Fruit fly (Drosophila melanogaster) whole organism, embryonic: ENCODE measurements around the gene CG33934.
A peak's percentile ranks its signal among the peaks of the same experiment; 100 is the strongest.

Source experiments
- Aef1 ChIP-seq: fragments of 200-800 bp; sonication (Bioruptor generic); IDR thresholded peaks from 3 replicates; pipeline ENCODE4 v1.3.6; 2022; ENCODE audit warnings: missing biosample characterization, missing genetic modification characterization
- C15 ChIP-seq: fragments of 200-800 bp; sonication (Bioruptor generic); IDR thresholded peaks from 3 replicates; pipeline ENCODE4 v1.3.6; 2022; ENCODE audit warnings: missing biosample characterization, missing genetic modification characterization
- CG10462 ChIP-seq: fragments of 200-800 bp; sonication (Bioruptor generic); optimal IDR thresholded peaks from 2 replicates; lab custom pipeline; 2016; ENCODE audit warnings: missing biosample characterization, missing genetic modification characterization
- CG11398 ChIP-seq: fragments of 200-800 bp; sonication (Bioruptor generic); optimal IDR thresholded peaks from 2 replicates; lab custom pipeline; 2016; ENCODE audit warnings: missing biosample characterization, missing genetic modification characterization
- CG11456 ChIP-seq: fragments of 200-800 bp; sonication (Bioruptor generic); IDR thresholded peaks from 3 replicates; pipeline ENCODE4 v1.3.6; 2022; ENCODE audit warnings: missing biosample characterization, missing genetic modification characterization
- CG12104 ChIP-seq: fragments of 200-800 bp; sonication (Bioruptor generic); optimal IDR thresholded peaks from 3 replicates; lab custom pipeline; 2016; ENCODE audit warnings: missing biosample characterization, missing genetic modification characterization
- CG14050 ChIP-seq: fragments of 200-800 bp; sonication (Bioruptor generic); IDR thresholded peaks from 3 replicates; pipeline ENCODE4 v1.3.6; 2022; ENCODE audit warnings: missing biosample characterization, missing genetic modification characterization
- CG14860 ChIP-seq: fragments of 200-800 bp; sonication (Bioruptor generic); IDR thresholded peaks from 3 replicates; pipeline ENCODE4 v1.3.6; 2022; ENCODE audit warnings: missing biosample characterization, missing genetic modification characterization; ENCODE audit not compliant: partially characterized antibody
- CG15011 ChIP-seq: fragments of 200-800 bp; sonication (Bioruptor generic); optimal IDR thresholded peaks from 3 replicates; lab custom pipeline; 2018; ENCODE audit warnings: missing biosample characterization, mild to moderate bottlenecking, missing genetic modification characterization
- CG15696 ChIP-seq: fragments of 200-800 bp; sonication (Bioruptor generic); optimal IDR thresholded peaks from 2 replicates; lab custom pipeline; 2019; ENCODE audit warnings: missing biosample characterization, mild to moderate bottlenecking, missing genetic modification characterization, moderate library complexity
- CG1792 ChIP-seq: fragments of 200-800 bp; sonication (Bioruptor generic); optimal IDR thresholded peaks from 2 replicates; lab custom pipeline; 2016; ENCODE audit warnings: missing biosample characterization, missing genetic modification characterization
- CG34224 ChIP-seq: fragments of 200-800 bp; sonication (Bioruptor generic); IDR thresholded peaks from 3 replicates; pipeline ENCODE4 v1.3.6; 2022; ENCODE audit warnings: missing biosample characterization, missing genetic modification characterization; ENCODE audit not compliant: partially characterized antibody
- CG6654 ChIP-seq: fragments of 200-800 bp; sonication (Bioruptor generic); optimal IDR thresholded peaks from 2 replicates; lab custom pipeline; 2017; ENCODE audit warnings: missing biosample characterization, mild to moderate bottlenecking, missing genetic modification characterization
- CG9932 ChIP-seq: fragments of 200-800 bp; sonication (Bioruptor generic); IDR thresholded peaks from 2 replicates; pipeline ENCODE4 v1.3.6; 2022; ENCODE audit warnings: missing biosample characterization, missing genetic modification characterization
- D19B ChIP-seq: fragments of 200-800 bp; sonication (Bioruptor generic); optimal IDR thresholded peaks from 2 replicates; lab custom pipeline; 2017; ENCODE audit warnings: missing biosample characterization, mild to moderate bottlenecking, missing genetic modification characterization
- Dp ChIP-seq: fragments of 200-800 bp; sonication (Bioruptor generic); optimal IDR thresholded peaks from 2 replicates; lab custom pipeline; 2018; ENCODE audit warnings: missing biosample characterization, mild to moderate bottlenecking, missing genetic modification characterization, moderate library complexity
- E2f1 ChIP-seq: fragments of 200-800 bp; sonication (Bioruptor generic); IDR thresholded peaks from 2 replicates; pipeline ENCODE4 v1.3.6; 2022; ENCODE audit warnings: missing biosample characterization, missing genetic modification characterization
- Eip74EF ChIP-seq, 2 experiments: fragments of 200-800 bp in 1 of 2; fragments of >200 bp in 1 of 2; sonication (Bioruptor generic) in 1 of 2; optimal IDR thresholded peaks; 2 replicates each; lab custom pipeline; 2017 to 2019; ENCODE audit warnings: missing biosample characterization in 2 of 2, missing genetic modification characterization in 2 of 2, mild to moderate bottlenecking in 1 of 2, moderate library complexity in 1 of 2
- Fer1 ChIP-seq: fragments of 200-800 bp; sonication (Bioruptor generic); optimal IDR thresholded peaks from 2 replicates; lab custom pipeline; 2017; ENCODE audit warnings: missing biosample characterization, mild to moderate bottlenecking, missing genetic modification characterization
- HLH54F ChIP-seq: fragments of 200-800 bp; sonication (Bioruptor generic); optimal IDR thresholded peaks from 3 replicates; lab custom pipeline; 2016; ENCODE audit warnings: missing biosample characterization, missing genetic modification characterization
- Hr51 ChIP-seq, 2 experiments: fragments of 200-800 bp; sonication (Bioruptor generic); optimal IDR thresholded peaks; 2 replicates in 1 of 2; 3 replicates in 1 of 2; lab custom pipeline; 2016 to 2018; ENCODE audit warnings: missing biosample characterization in 2 of 2, missing genetic modification characterization in 2 of 2, mild to moderate bottlenecking in 1 of 2, moderate library complexity in 1 of 2
- Jarid2 ChIP-seq: fragments of 200-800 bp; sonication (Bioruptor generic); optimal IDR thresholded peaks from 3 replicates; lab custom pipeline; 2017; ENCODE audit warnings: mild to moderate bottlenecking, missing biosample characterization, missing genetic modification reagents, missing genetic modification characterization
- MTF-1 ChIP-seq: fragments of 200-800 bp; sonication (Bioruptor generic); optimal IDR thresholded peaks from 2 replicates; lab custom pipeline; 2018; ENCODE audit warnings: missing biosample characterization, mild to moderate bottlenecking, missing genetic modification characterization, borderline replicate concordance
- NK7.1 ChIP-seq: fragments of 200-800 bp; sonication (Bioruptor generic); optimal IDR thresholded peaks from 3 replicates; lab custom pipeline; 2016; ENCODE audit warnings: missing biosample characterization, missing genetic modification characterization
- Nf-YC ChIP-seq: fragments of 200-800 bp; optimal IDR thresholded peaks from 3 replicates; lab custom pipeline; 2019; ENCODE audit warnings: missing biosample characterization, mild to moderate bottlenecking, missing genetic modification characterization, moderate library complexity
- Oaz ChIP-seq: fragments of 200-800 bp; sonication (Bioruptor generic); IDR thresholded peaks from 2 replicates; pipeline ENCODE4 v1.3.6; 2022; ENCODE audit warnings: missing biosample characterization, missing genetic modification characterization
- Pdp1 ChIP-seq, 2 experiments: fragments of 200-800 bp; sonication (Bioruptor generic); optimal IDR thresholded peaks; 3 replicates each; lab custom pipeline; 2016; ENCODE audit warnings: missing biosample characterization in 2 of 2, missing genetic modification characterization in 2 of 2, mild to moderate bottlenecking in 1 of 2, moderate library complexity in 1 of 2
- Sry-δ ChIP-seq: fragments of 200-800 bp; sonication (Bioruptor generic); optimal IDR thresholded peaks from 2 replicates; lab custom pipeline; 2016; ENCODE audit warnings: missing biosample characterization, missing genetic modification characterization
- Ssrp ChIP-seq: fragments of 200-800 bp; sonication (Bioruptor generic); optimal IDR thresholded peaks from 2 replicates; lab custom pipeline; 2018; ENCODE audit warnings: missing biosample characterization, mild to moderate bottlenecking, missing genetic modification characterization, moderate library complexity
- al ChIP-seq: fragments of 200-800 bp; sonication (Bioruptor generic); IDR thresholded peaks from 2 replicates; pipeline ENCODE4 v1.3.6; 2022; ENCODE audit warnings: missing biosample characterization, missing genetic modification characterization
- cg ChIP-seq: fragments of 200-800 bp; sonication (Bioruptor generic); optimal IDR thresholded peaks from 3 replicates; lab custom pipeline; 2019; ENCODE audit warnings: missing biosample characterization, mild to moderate bottlenecking, missing genetic modification characterization, moderate library complexity
- dimm ChIP-seq: fragments of 200-800 bp; sonication (Bioruptor generic); IDR thresholded peaks from 2 replicates; pipeline ENCODE4 v1.3.6; 2022; ENCODE audit warnings: missing biosample characterization, missing genetic modification characterization
- dpn ChIP-seq, 2 experiments: fragments of 200-800 bp; sonication (Bioruptor generic); optimal IDR thresholded peaks; 3 replicates each; lab custom pipeline; 2016; ENCODE audit warnings: missing biosample characterization in 2 of 2, missing genetic modification characterization in 2 of 2
- h ChIP-seq: fragments of >200 bp; optimal IDR thresholded peaks from 2 replicates; lab custom pipeline; 2017
- jing ChIP-seq: fragments of 200-800 bp; sonication (Bioruptor generic); optimal IDR thresholded peaks from 2 replicates; lab custom pipeline; 2018; ENCODE audit warnings: missing biosample characterization, mild to moderate bottlenecking, missing genetic modification characterization
- ken ChIP-seq: fragments of 200-800 bp; sonication (Bioruptor generic); IDR thresholded peaks from 3 replicates; pipeline ENCODE4 v1.3.6; 2022; ENCODE audit warnings: missing biosample characterization, missing genetic modification characterization
- kni ChIP-seq: fragments of 200-800 bp; sonication (Bioruptor generic); optimal IDR thresholded peaks from 3 replicates; lab custom pipeline; 2017; ENCODE audit warnings: mild to moderate bottlenecking, missing biosample characterization, missing genetic modification reagents, missing genetic modification characterization
- lab ChIP-seq: fragments of 200-800 bp; sonication (Bioruptor generic); optimal IDR thresholded peaks from 3 replicates; lab custom pipeline; 2017; ENCODE audit warnings: missing biosample characterization, missing genetic modification characterization, mild to moderate bottlenecking, moderate library complexity, missing genetic modification reagents
- nerfin-1 ChIP-seq: fragments of 200-800 bp; sonication (Bioruptor generic); optimal IDR thresholded peaks from 3 replicates; lab custom pipeline; 2019; ENCODE audit warnings: missing biosample characterization, mild to moderate bottlenecking, missing genetic modification characterization, moderate library complexity
- peb ChIP-seq: fragments of 200-800 bp; sonication (Bioruptor generic); IDR thresholded peaks from 2 replicates; pipeline ENCODE4 v1.3.6; 2022; ENCODE audit warnings: missing biosample characterization, missing genetic modification characterization
- pho ChIP-seq: fragments of 200-800 bp; sonication (Bioruptor generic); optimal IDR thresholded peaks from 2 replicates; lab custom pipeline; 2016; ENCODE audit warnings: missing biosample characterization, missing genetic modification characterization
- schlank ChIP-seq: fragments of 200-800 bp; sonication (Bioruptor generic); optimal IDR thresholded peaks from 2 replicates; lab custom pipeline; 2018; ENCODE audit warnings: missing biosample characterization, mild to moderate bottlenecking, missing genetic modification characterization
- sd ChIP-seq: fragments of 200-800 bp; sonication (Bioruptor generic); optimal IDR thresholded peaks from 3 replicates; lab custom pipeline; 2018; ENCODE audit warnings: missing biosample characterization, mild to moderate bottlenecking, missing genetic modification characterization, moderate library complexity
- sens ChIP-seq: fragments of 200-800 bp; sonication (Bioruptor generic); peaks from one replicate; lab custom pipeline; 2016; ENCODE audit warnings: missing biosample characterization, missing genetic modification characterization
- slp2 ChIP-seq: fragments of 200-800 bp; sonication (Bioruptor generic); optimal IDR thresholded peaks from 2 replicates; lab custom pipeline; 2016; ENCODE audit warnings: missing biosample characterization, missing genetic modification characterization
- sqz ChIP-seq: fragments of 200-800 bp; sonication (Bioruptor generic); optimal IDR thresholded peaks from 3 replicates; lab custom pipeline; 2018; ENCODE audit warnings: missing biosample characterization, mild to moderate bottlenecking, missing genetic modification characterization
- tap ChIP-seq: fragments of 200-800 bp; optimal IDR thresholded peaks from 3 replicates; lab custom pipeline; 2019; ENCODE audit warnings: missing biosample characterization, mild to moderate bottlenecking, missing genetic modification characterization, moderate library complexity
- tna ChIP-seq: fragments of 200-800 bp; sonication (Bioruptor generic); IDR thresholded peaks from 2 replicates; pipeline ENCODE4 v1.3.6; 2022; ENCODE audit warnings: missing biosample characterization, missing genetic modification characterization; ENCODE audit not compliant: partially characterized antibody
- twi ChIP-seq: fragments of 200-800 bp; optimal IDR thresholded peaks from 2 replicates; lab custom pipeline; 2019; ENCODE audit warnings: missing biosample characterization, mild to moderate bottlenecking, missing genetic modification characterization, moderate library complexity
- tx ChIP-seq: fragments of 200-800 bp; sonication (Bioruptor generic); optimal IDR thresholded peaks from 2 replicates; lab custom pipeline; 2016; ENCODE audit warnings: missing biosample characterization, missing genetic modification characterization

CG33934 gene

dm6 chr3R:19998418-19998817, 44.1 kb upstream of the CG33934 start (continued):
- peak; percentile 24 for TF ChIP-seq Jarid2
- TF ChIP-seq tx (GFP tag; lab: Kevin White, UChicago) = peak; percentile 36
- TF ChIP-seq CG12104 = peak; percentile 4
- peak; percentile 65 for TF ChIP-seq nerfin-1 (tag; lab: Kevin White, UChicago)
- no peak for TF ChIP-seq schlank (tag; lab: Kevin White, UChicago)
- TF ChIP-seq Ssrp (tag; lab: Kevin White, UChicago) = peak; percentile 80
- peak in 1 of 2 experiments; percentile 68 for TF ChIP-seq Hr51 (GFP tag; optimal IDR thresholded peaks at IDR 0.05; lab: Kevin White, UChicago)
- TF ChIP-seq CG11398 (GFP tag; lab: Kevin White, UChicago) = peak; percentile 29
- no peak for TF ChIP-seq MTF-1 (GFP tag; lab: Kevin White, UChicago)
- TF ChIP-seq kni (GFP tag; lab: Kevin White, UChicago) = peak; percentile 12
- no peak for TF ChIP-seq CG34224 (GFP tag; lab: Robert Waterston, UW)
- no peak for TF ChIP-seq CG14860 (GFP tag; lab: Robert Waterston, UW)
- TF ChIP-seq CG11456 = peak; percentile 72
- TF ChIP-seq dpn (GFP tag; optimal IDR thresholded peaks at IDR 0.05; lab: Kevin White, UChicago) = peak; percentile 52 to 79
- TF ChIP-seq NK7.1 (GFP tag; lab: Kevin White, UChicago) = no peak
- TF ChIP-seq ken (GFP tag; lab: Robert Waterston, UW) = peak; percentile 85
- TF ChIP-seq CG1792 = peak; percentile 32
- TF ChIP-seq al (GFP tag; lab: Robert Waterston, UW) = no peak
- TF ChIP-seq lab (GFP tag; lab: Kevin White, UChicago) = peak; percentile 75
- TF ChIP-seq peb (GFP tag; lab: Robert Waterston, UW) = peak; percentile 37; the same call in 1 of the 2 replicates
- TF ChIP-seq Pdp1 (GFP tag; optimal IDR thresholded peaks at IDR 0.05; lab: Kevin White, UChicago) = peak; percentile 59 to 69
- peak; percentile 64 for TF ChIP-seq jing (GFP tag; lab: Kevin White, UChicago)
- 0 out of 3 replicates have a peak, but pooled peaks have one; percentile 36 for TF ChIP-seq C15 (GFP tag; lab: Robert Waterston, UW)
- no peak for TF ChIP-seq Nf-YC (tag; lab: Kevin White, UChicago)
- no peak for TF ChIP-seq sqz (GFP tag; lab: Kevin White, UChicago)
- 0 out of 2 replicates have a peak, but pooled peaks have one; percentile 19 for TF ChIP-seq CG9932 (GFP tag; lab: Robert Waterston, UW)
- TF ChIP-seq Sry-δ = peak; percentile 31
- peak; percentile 46 for TF ChIP-seq CG14050 (GFP tag; lab: Robert Waterston, UW)
- TF ChIP-seq CG6654 (GFP tag; lab: Kevin White, UChicago) = peak; percentile 27
- peak; percentile 70 for TF ChIP-seq slp2 (GFP tag; lab: Kevin White, UChicago)
- no peak for TF ChIP-seq D19B
- TF ChIP-seq tna (GFP tag; lab: Robert Waterston, UW) = no peak
- TF ChIP-seq Dp = no peak
- no peak for TF ChIP-seq pho
- no peak for TF ChIP-seq sd (tag; lab: Kevin White, UChicago)
- TF ChIP-seq HLH54F (GFP tag; lab: Kevin White, UChicago) = peak; percentile 44
- peak; percentile 3 for TF ChIP-seq CG15011
- no peak for TF ChIP-seq cg (GFP tag; lab: Kevin White, UChicago)
- TF ChIP-seq Fer1 (GFP tag; lab: Kevin White, UChicago) = peak; percentile 46
- 0 out of 2 replicates have a peak, but pooled peaks have one; percentile 41 for TF ChIP-seq Oaz
- TF ChIP-seq twi (tag; lab: Kevin White, UChicago) = peak; percentile 14
- TF ChIP-seq tap = peak; percentile 72
- TF ChIP-seq CG10462 (GFP tag; lab: Kevin White, UChicago) = peak; percentile 66
- peak; percentile 69 for TF ChIP-seq CG15696 (tag; lab: Kevin White, UChicago)
- peak; percentile 96 for TF ChIP-seq sens (GFP tag; lab: Kevin White, UChicago)
- peak in 1 of 2 experiments; percentile 17 for TF ChIP-seq Eip74EF (GFP tag; optimal IDR thresholded peaks at IDR 0.05; lab: Kevin White, UChicago)
- no peak for TF ChIP-seq h (lab: Kevin White, UChicago)
- TF ChIP-seq dimm = 0 out of 2 replicates have a peak, but pooled peaks have one; percentile 43
- no peak for TF ChIP-seq Aef1 (GFP tag; lab: Robert Waterston, UW)
- peak; percentile 64 for TF ChIP-seq E2f1
